Worm (Caenorhabditis elegans) whole organism, late embryonic: ENCODE results near the gene B0285.6.

Experiments
- Y22D7AL.16 ChIP-seq: sonication (generic microtip); optimal IDR thresholded peaks from 2 replicates; lab custom pipeline; 2016; ENCODE audit warnings: missing genetic modification characterization, missing compliant biosample characterization
- ama-1 ChIP-seq: fragments of 150-350 bp; optimal IDR thresholded peaks from 2 replicates; lab custom pipeline; 2014
- ceh-14 ChIP-seq: sonication (generic microtip); optimal IDR thresholded peaks from 2 replicates; lab custom pipeline; 2016; ENCODE audit warnings: missing genotype, missing genetic modification characterization, missing compliant biosample characterization
- fkh-10 ChIP-seq: fragments of 150-350 bp; optimal IDR thresholded peaks from 2 replicates; lab custom pipeline; 2014; ENCODE audit warnings: missing biosample characterization, missing genetic modification reagents, missing genetic modification characterization
- hlh-13 ChIP-seq: fragments of 200-800 bp; sonication (Bioruptor generic); optimal IDR thresholded peaks from 2 replicates; lab custom pipeline; 2018; ENCODE audit warnings: mild to moderate bottlenecking, missing genetic modification characterization, missing compliant biosample characterization
- madf-2 ChIP-seq: sonication (generic microtip); optimal IDR thresholded peaks from 2 replicates; lab custom pipeline; 2017; ENCODE audit warnings: missing genetic modification characterization, missing compliant biosample characterization
- nhr-11 ChIP-seq: fragments of 150-350 bp; optimal IDR thresholded peaks from 2 replicates; lab custom pipeline; 2014; ENCODE audit warnings: missing biosample characterization, missing genetic modification characterization
- pax-1 ChIP-seq: fragments of 150-350 bp; optimal IDR thresholded peaks from 2 replicates; lab custom pipeline; 2014; ENCODE audit warnings: missing biosample characterization, missing genetic modification characterization
- pha-2 ChIP-seq: sonication (generic microtip); optimal IDR thresholded peaks from 2 replicates; lab custom pipeline; 2017; ENCODE audit warnings: mild to moderate bottlenecking, missing genetic modification characterization, missing compliant biosample characterization
- pha-4 ChIP-seq: fragments of 150-350 bp; optimal IDR thresholded peaks from 2 replicates; lab custom pipeline; 2018; ENCODE audit warnings: missing biosample characterization, missing genetic modification reagents, missing genetic modification characterization
- rnt-1 ChIP-seq: sonication (generic microtip); optimal IDR thresholded peaks from 2 replicates; lab custom pipeline; 2016; ENCODE audit warnings: missing genetic modification characterization, missing compliant biosample characterization
- unc-42 ChIP-seq: sonication (generic microtip); optimal IDR thresholded peaks from 2 replicates; lab custom pipeline; 2016; ENCODE audit warnings: missing genotype, missing genetic modification characterization, missing compliant biosample characterization
- unc-86 ChIP-seq: sonication (generic microtip); optimal IDR thresholded peaks from 2 replicates; lab custom pipeline; 2016; ENCODE audit warnings: missing genetic modification characterization, missing compliant biosample characterization

DNA sequence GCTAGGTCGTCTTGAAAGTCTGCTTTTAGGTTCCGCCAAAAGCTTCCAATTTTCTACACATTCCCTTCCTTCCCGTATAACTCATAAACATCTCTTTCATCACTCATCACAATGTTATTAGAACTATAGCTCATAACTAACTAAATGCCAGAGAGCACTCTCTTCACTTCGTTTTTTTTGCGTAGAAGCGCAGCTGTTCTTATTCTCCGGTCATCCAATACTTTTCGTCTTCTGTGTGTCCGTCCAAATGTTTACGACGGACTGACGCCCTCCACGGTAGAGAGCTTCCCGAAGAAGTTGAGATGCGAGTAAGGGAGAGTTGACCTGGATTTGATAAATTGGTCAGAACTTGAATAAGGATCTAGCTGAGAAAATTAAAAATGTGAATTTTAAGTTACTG is 9.3 kb downstream of the B0285.6 start:
- TF ChIP-seq madf-2 (no peak), hlh-13 (no peak), nhr-11 (tag; lab: Kevin White, UChicago) (no peak), ceh-14 (tag; lab: Kevin White, UChicago) (no peak), ama-1 (no peak), pax-1 (no peak), Y22D7AL.16 (tag; lab: Kevin White, UChicago) (no peak), pha-2 (tag; lab: Kevin White, UChicago) (no peak), pha-4 (tag; lab: Kevin White, UChicago) (no peak), unc-42 (no peak), fkh-10 (GFP tag; lab: Kevin White, UChicago) (no peak), unc-86 (tag; lab: Kevin White, UChicago) (no peak), rnt-1 (tag; lab: Kevin White, UChicago) (no peak)
